Worm (Caenorhabditis elegans) whole organism, L4 larva: ENCODE measurements around the gene eak-3.

Experiments used
- T20F7.1 ChIP-seq: fragments of 200-800 bp; sonication (Bioruptor generic); optimal IDR thresholded peaks from 2 replicates; lab custom pipeline; 2018; ENCODE audit warnings: mild to moderate bottlenecking, missing genetic modification characterization, missing compliant biosample characterization
- ZK546.5 ChIP-seq, 2 experiments: sonication (generic microtip); optimal IDR thresholded peaks; 2 replicates each; lab custom pipeline; 2017; ENCODE audit warnings: missing biosample characterization in 2 of 2, missing genetic modification characterization in 2 of 2
- aha-1 ChIP-seq: fragments of 150-350 bp; peaks from one replicate; lab custom pipeline; 2014; ENCODE audit warnings: missing biosample characterization, missing genetic modification characterization
- aly-2 ChIP-seq: sonication (generic microtip); optimal IDR thresholded peaks from 2 replicates; lab custom pipeline; 2018; ENCODE audit warnings: missing biosample characterization, missing genetic modification characterization
- ceh-28 ChIP-seq: fragments of 150-350 bp; optimal IDR thresholded peaks from 2 replicates; lab custom pipeline; 2014; ENCODE audit warnings: missing biosample characterization, missing genetic modification reagents, missing genetic modification characterization
- ceh-44 ChIP-seq: fragments of 200-800 bp; sonication (Bioruptor generic); IDR thresholded peaks from 2 replicates; pipeline ENCODE4 v1.3.6; 2022; ENCODE audit warnings: missing genetic modification reagents, missing genetic modification characterization, missing compliant biosample characterization
- ceh-82 ChIP-seq: sonication (generic microtip); optimal IDR thresholded peaks from 2 replicates; lab custom pipeline; 2017; ENCODE audit warnings: missing biosample characterization, missing genetic modification characterization
- ctbp-1 ChIP-seq: fragments of 200-800 bp; sonication (Bioruptor generic); IDR thresholded peaks from 2 replicates; pipeline ENCODE4 v1.3.6; 2022; ENCODE audit warnings: missing genetic modification reagents, missing genetic modification characterization, missing compliant biosample characterization
- dmd-8 ChIP-seq: fragments of 200-800 bp; sonication (Bioruptor generic); IDR thresholded peaks from 2 replicates; pipeline ENCODE4 v1.3.6; 2022; ENCODE audit warnings: missing genetic modification characterization, missing compliant biosample characterization
- egl-43 ChIP-seq: fragments of 200-800 bp; sonication (Bioruptor generic); IDR thresholded peaks from 2 replicates; pipeline ENCODE4 v1.3.6; 2022; ENCODE audit warnings: missing genetic modification reagents, missing genetic modification characterization, missing compliant biosample characterization
- hlh-11 ChIP-seq: fragments of 200-800 bp; sonication (Bioruptor generic); optimal IDR thresholded peaks from 2 replicates; lab custom pipeline; 2018; ENCODE audit warnings: mild to moderate bottlenecking, missing genetic modification characterization, missing compliant biosample characterization
- lim-7 ChIP-seq: fragments of 200-800 bp; sonication (Bioruptor generic); IDR thresholded peaks from 2 replicates; pipeline ENCODE4 v1.3.6; 2022; ENCODE audit warnings: missing genetic modification characterization, missing compliant biosample characterization
- lin-13 ChIP-seq: fragments of 150-350 bp; optimal IDR thresholded peaks from 2 replicates; lab custom pipeline; 2014; ENCODE audit warnings: missing biosample characterization, missing genetic modification reagents, missing genetic modification characterization
- lin-29 ChIP-seq: fragments of 200-800 bp; sonication (Bioruptor generic); IDR thresholded peaks from 2 replicates; pipeline ENCODE4 v1.3.6; 2022; ENCODE audit warnings: missing genetic modification reagents, missing genetic modification characterization, missing compliant biosample characterization
- lin-38 ChIP-seq: fragments of 200-800 bp; sonication (Bioruptor generic); IDR thresholded peaks from 2 replicates; pipeline ENCODE4 v1.3.6; 2022; ENCODE audit warnings: missing genetic modification reagents, missing genetic modification characterization, missing compliant biosample characterization
- lin-39 ChIP-seq: fragments of 150-350 bp; optimal IDR thresholded peaks from 2 replicates; lab custom pipeline; 2014; ENCODE audit warnings: missing biosample characterization, missing genetic modification reagents, missing genetic modification characterization
- lsy-2 ChIP-seq, 2 experiments: fragments of 150-350 bp in 1 of 2; sonication (generic microtip) in 1 of 2; optimal IDR thresholded peaks; 2 replicates each; lab custom pipeline; 2014 to 2017; ENCODE audit warnings: missing biosample characterization in 2 of 2, missing genetic modification characterization in 2 of 2
- mep-1 ChIP-seq: fragments of 150-350 bp; sonication (generic microtip); optimal IDR thresholded peaks from 3 replicates; lab custom pipeline; 2014; ENCODE audit warnings: missing biosample characterization, missing genetic modification characterization
- mes-2 ChIP-seq: sonication (generic microtip); optimal IDR thresholded peaks from 2 replicates; lab custom pipeline; 2016; ENCODE audit warnings: missing genotype, mild to moderate bottlenecking, missing genetic modification characterization, missing compliant biosample characterization; ENCODE audit not compliant: poor library complexity, severe bottlenecking
- mxl-2 ChIP-seq: fragments of 200-800 bp; sonication (Bioruptor generic); conservative IDR thresholded peaks from 2 replicates; pipeline ENCODE4 v1.3.6; 2022; ENCODE audit warnings: missing genetic modification reagents, missing genetic modification characterization, missing compliant biosample characterization
- nhr-111 ChIP-seq: fragments of 200-800 bp; sonication (Bioruptor generic); optimal IDR thresholded peaks from 2 replicates; lab custom pipeline; 2018; ENCODE audit warnings: mild to moderate bottlenecking, missing genetic modification characterization, missing compliant biosample characterization
- nhr-25 ChIP-seq: sonication (generic microtip); optimal IDR thresholded peaks from 2 replicates; lab custom pipeline; 2017; ENCODE audit warnings: missing genetic modification characterization, mild to moderate bottlenecking, missing compliant biosample characterization, antibody characterized with exemption, moderate library complexity, borderline replicate concordance; ENCODE audit not compliant: insufficient read depth
- nhr-28 ChIP-seq: fragments of 150-350 bp; optimal IDR thresholded peaks from 2 replicates; lab custom pipeline; 2014; ENCODE audit warnings: missing biosample characterization, missing genetic modification characterization
- nhr-42 ChIP-seq: fragments of 200-800 bp; sonication (Bioruptor generic); IDR thresholded peaks from 2 replicates; pipeline ENCODE4 v1.3.6; 2022; ENCODE audit warnings: missing genetic modification characterization, missing compliant biosample characterization
- nhr-76 ChIP-seq: fragments of 150-350 bp; optimal IDR thresholded peaks from 2 replicates; lab custom pipeline; 2014; ENCODE audit warnings: missing biosample characterization, missing genetic modification characterization
- pha-4 ChIP-seq, 2 experiments: fragments of 150-350 bp in 1 of 2; fragments of 200-800 bp in 1 of 2; sonication (Bioruptor generic) in 1 of 2; IDR thresholded peaks in 1 of 2; optimal IDR thresholded peaks in 1 of 2; 2 replicates each; pipeline versions ENCODE4 v1.3.6 to Lab custom; 2014 to 2022; ENCODE audit warnings: missing genetic modification characterization in 2 of 2, missing genetic modification reagents in 2 of 2, missing biosample characterization in 1 of 2, missing compliant biosample characterization in 1 of 2
- pqm-1 ChIP-seq: sonication (generic microtip); optimal IDR thresholded peaks from 2 replicates; lab custom pipeline; 2017; ENCODE audit warnings: missing biosample characterization, missing genetic modification characterization
- rbr-2 ChIP-seq: sonication (generic microtip); optimal IDR thresholded peaks from 2 replicates; lab custom pipeline; 2016; ENCODE audit warnings: missing genotype, missing genetic modification characterization, missing compliant biosample characterization
- saeg-2 ChIP-seq: fragments of 200-800 bp; sonication (Bioruptor generic); IDR thresholded peaks from 2 replicates; pipeline ENCODE4 v1.3.6; 2022; ENCODE audit warnings: missing genetic modification reagents, missing genetic modification characterization, missing compliant biosample characterization
- set-16 ChIP-seq: fragments of 200-800 bp; sonication (Bioruptor generic); IDR thresholded peaks from 2 replicates; pipeline ENCODE4 v1.3.6; 2022; ENCODE audit warnings: missing genetic modification reagents, missing genetic modification characterization, missing compliant biosample characterization
- spr-1 ChIP-seq: sonication (generic microtip); optimal IDR thresholded peaks from 2 replicates; lab custom pipeline; 2016; ENCODE audit warnings: mild to moderate bottlenecking, missing genetic modification characterization, missing compliant biosample characterization
- tag-97 ChIP-seq: fragments of 200-800 bp; sonication (Bioruptor generic); IDR thresholded peaks from 2 replicates; pipeline ENCODE4 v1.3.6; 2022; ENCODE audit warnings: missing genetic modification characterization, missing compliant biosample characterization
- tra-1 ChIP-seq: fragments of 200-800 bp; sonication (Bioruptor generic); IDR thresholded peaks from 2 replicates; pipeline ENCODE4 v1.3.6; 2022; ENCODE audit warnings: missing genetic modification reagents, missing genetic modification characterization, missing compliant biosample characterization
- unc-130 ChIP-seq: sonication (generic microtip); optimal IDR thresholded peaks from 2 replicates; lab custom pipeline; 2016; ENCODE audit warnings: missing genetic modification reagents, missing genetic modification characterization, missing compliant biosample characterization
- unc-39 ChIP-seq: sonication (generic microtip); optimal IDR thresholded peaks from 2 replicates; lab custom pipeline; 2017; ENCODE audit warnings: missing biosample characterization, missing genetic modification characterization
- zfp-2 ChIP-seq: sonication (generic microtip); optimal IDR thresholded peaks from 2 replicates; lab custom pipeline; 2016; ENCODE audit warnings: mild to moderate bottlenecking, missing genetic modification characterization, missing compliant biosample characterization

eak-3 gene

DNA sequence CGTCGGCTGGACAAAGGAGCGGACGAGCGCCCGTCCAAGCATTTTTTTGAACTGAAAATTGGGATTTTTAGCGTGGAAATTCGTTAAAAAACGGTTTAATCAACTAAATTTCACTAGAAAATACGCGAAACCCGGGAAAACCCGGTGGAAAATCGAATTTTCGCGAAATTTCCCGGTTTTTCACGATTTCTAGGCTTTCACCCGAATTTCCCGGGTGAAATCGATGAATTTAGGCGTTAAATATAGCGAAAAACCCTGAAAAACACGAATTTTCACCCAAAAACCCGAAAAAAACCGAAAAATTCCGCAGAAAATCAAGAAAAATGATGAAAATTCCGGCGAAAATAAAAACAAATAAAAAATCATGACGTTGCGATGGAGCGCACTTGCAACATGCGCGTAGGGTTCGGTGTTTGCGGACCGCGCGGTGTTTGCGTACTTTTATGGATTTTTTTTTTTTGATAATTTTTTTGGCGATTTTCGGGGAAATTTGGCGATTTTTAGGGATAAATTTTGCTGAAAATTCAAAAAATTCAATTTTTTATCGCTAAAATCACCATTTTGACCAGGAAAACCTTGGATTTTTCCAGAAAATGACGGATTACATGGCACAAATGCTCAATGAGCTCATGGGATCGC lies 25.7 kb upstream of the eak-3 start, which contains the start of the genes mrpl-45 and Y119D3B.12 (continued):
- no peak for TF ChIP-seq nhr-76 (tag; lab: Kevin White, UChicago)
- peak; percentile 29; the same call in 1 of the 2 replicates for TF ChIP-seq ctbp-1 (GFP tag; lab: Robert Waterston, UW)
- no peak for TF ChIP-seq lim-7
- TF ChIP-seq lin-38 (GFP tag; lab: Robert Waterston, UW): peak; percentile 99
- TF ChIP-seq tra-1: peak; percentile 44; the same call in 1 of the 2 replicates
- TF ChIP-seq zfp-2 (tag; lab: Kevin White, UChicago): no peak
- peak in 1 of 2 experiments; percentile 88 for TF ChIP-seq lsy-2 (tag; optimal IDR thresholded peaks at IDR 0.05; lab: Kevin White, UChicago)
- no peak for TF ChIP-seq tag-97
- TF ChIP-seq lin-13 (GFP tag; lab: Kevin White, UChicago): peak; percentile 58
- no peak for TF ChIP-seq nhr-42 (GFP tag; lab: Robert Waterston, UW)
- TF ChIP-seq nhr-25: no peak
- no peak for TF ChIP-seq unc-39 (tag; lab: Kevin White, UChicago)

DNA sequence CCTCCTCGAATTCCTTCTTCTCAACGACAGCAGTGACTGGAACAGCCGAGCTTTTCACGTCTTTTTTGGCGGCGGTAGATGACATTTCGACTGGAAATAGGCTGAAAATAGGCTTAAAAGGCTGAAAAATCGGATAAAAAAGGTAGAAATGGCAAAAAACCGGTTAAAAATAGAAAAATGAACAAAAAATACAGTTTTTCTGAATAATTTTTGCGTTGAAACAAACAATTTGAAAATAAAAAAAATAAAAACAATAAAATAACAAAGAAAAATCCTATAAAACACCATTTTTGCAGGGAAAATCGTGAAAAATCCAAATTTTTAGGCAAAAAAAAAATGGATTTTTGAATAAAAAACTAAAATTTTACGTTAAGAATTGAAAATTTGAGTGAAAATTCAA lies 19.8 kb upstream of the eak-3 start, which contains the start of gene dss-1:
Gene dss-1 (minus strand): TSS at position 101 of the 400 bp plus-strand sequence.
- TF ChIP-seq mes-2 (tag; lab: Kevin White, UChicago): no peak
- no peak for TF ChIP-seq lin-39
- no peak for TF ChIP-seq unc-39 (tag; lab: Kevin White, UChicago)
- no peak for TF ChIP-seq T20F7.1 (GFP tag; lab: Kevin White, UChicago)
- no peak for TF ChIP-seq ctbp-1 (GFP tag; lab: Robert Waterston, UW)
- no peak for TF ChIP-seq aly-2
- no peak for TF ChIP-seq ceh-82 (tag; lab: Kevin White, UChicago)
- TF ChIP-seq lsy-2 (tag; optimal IDR thresholded peaks at IDR 0.05; lab: Kevin White, UChicago): no peak
- no peak for TF ChIP-seq hlh-11
- no peak for TF ChIP-seq lin-13 (GFP tag; lab: Kevin White, UChicago)
- TF ChIP-seq ceh-44 (GFP tag; lab: Robert Waterston, UW): no peak
- TF ChIP-seq mxl-2: no peak
- no peak for TF ChIP-seq pqm-1 (tag; lab: Kevin White, UChicago)
- TF ChIP-seq rbr-2 (tag; lab: Kevin White, UChicago): no peak
- no peak for TF ChIP-seq nhr-28
- no peak for TF ChIP-seq pha-4 (GFP tag; IDR thresholded peaks at IDR 0.05; lab: Robert Waterston, UW)
- no peak for TF ChIP-seq pha-4 (tag; optimal IDR thresholded peaks at IDR 0.05; lab: Kevin White, UChicago)
- no peak for TF ChIP-seq saeg-2 (GFP tag; lab: Robert Waterston, UW)
- no peak for TF ChIP-seq dmd-8 (GFP tag; lab: Robert Waterston, UW)
- no peak for TF ChIP-seq nhr-111 (GFP tag; lab: Kevin White, UChicago)

DNA sequence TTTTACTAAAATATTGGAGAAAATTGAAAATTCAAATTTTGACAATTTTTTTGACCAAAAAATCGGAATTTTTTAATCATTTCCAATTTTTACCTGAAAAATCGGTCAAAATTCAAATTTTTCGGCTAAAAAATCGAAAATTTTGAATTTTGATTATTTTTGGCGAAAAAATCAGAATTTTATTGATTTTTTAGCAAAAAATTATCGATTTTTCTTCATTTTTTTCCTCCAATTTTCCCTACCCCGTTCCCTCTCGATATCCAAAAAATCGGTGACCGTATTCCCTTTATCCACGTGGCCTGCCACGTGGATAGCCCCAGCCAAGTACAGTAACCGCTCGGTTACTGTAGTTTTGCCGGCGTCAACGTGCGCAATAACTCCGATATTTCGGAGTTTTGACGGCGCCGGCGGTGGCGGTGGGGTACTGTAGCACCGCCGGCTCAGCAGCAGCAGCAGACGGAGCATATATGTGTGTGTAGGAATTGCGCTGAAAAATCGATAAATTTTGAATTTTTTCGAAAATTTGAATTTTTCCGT lies 17.0 kb upstream of the eak-3 start, which contains the start of gene Y119D3B.14:
Gene Y119D3B.14 (minus strand): TSS at position 487 of the 537 bp plus-strand sequence.
- TF ChIP-seq spr-1 (tag; lab: Kevin White, UChicago): no peak
- TF ChIP-seq unc-130 (GFP tag; lab: Kevin White, UChicago): no peak
- TF ChIP-seq mes-2 (tag; lab: Kevin White, UChicago): no peak
- TF ChIP-seq egl-43 (GFP tag; lab: Robert Waterston, UW): no peak
- TF ChIP-seq lin-38 (GFP tag; lab: Robert Waterston, UW): peak; percentile 11; the same call in 1 of the 2 replicates
- no peak for TF ChIP-seq lin-29 (GFP tag; lab: Robert Waterston, UW)
- no peak for TF ChIP-seq ZK546.5 (tag; optimal IDR thresholded peaks at IDR 0.05; lab: Kevin White, UChicago)
- peak; percentile 77 for TF ChIP-seq aha-1
- no peak for TF ChIP-seq mep-1 (tag; lab: Kevin White, UChicago)
- TF ChIP-seq set-16 (GFP tag; lab: Robert Waterston, UW): 0 out of 2 replicates have a peak, but pooled peaks have one; percentile 19
- TF ChIP-seq ceh-28 (tag; lab: Kevin White, UChicago): peak; percentile 54
- TF ChIP-seq, all 104 proteins: peak for 4
